Fruit fly (Drosophila melanogaster) Kc167 (cell line): ENCODE data around the gene CG7430.

Experiments
- h ChIP-seq: fragments of >200 bp; optimal IDR thresholded peaks from 3 replicates; lab custom pipeline; 2018; ENCODE audit warnings: missing external identifiers
- psq ChIP-seq: fragments of >200 bp; optimal IDR thresholded peaks from 2 replicates; lab custom pipeline; 2017; ENCODE audit warnings: missing external identifiers

- TF ChIP-seq psq (lab: Kevin White, UChicago) (no peak), h (lab: Kevin White, UChicago) (no peak)
These were observed 40.7 kb downstream of the CG7430 start, which contains the start of gene CG7402 for dm6 chr3L:17887393-17887792.
